Worm (Caenorhabditis elegans) whole organism, L4 larva: ENCODE results near the gene xbx-1.

Source experiments
- aha-1 ChIP-seq: fragments of 150-350 bp; peaks from one replicate; lab custom pipeline; 2014; ENCODE audit warnings: missing biosample characterization, missing genetic modification characterization
- lir-3 ChIP-seq: sonication (generic microtip); optimal IDR thresholded peaks from 2 replicates; lab custom pipeline; 2016; ENCODE audit warnings: mild to moderate bottlenecking, missing genetic modification characterization, missing compliant biosample characterization
- nhr-6 ChIP-seq: fragments of 150-350 bp; optimal IDR thresholded peaks from 2 replicates; lab custom pipeline; 2014; ENCODE audit warnings: missing biosample characterization, missing genetic modification characterization
- nhr-77 ChIP-seq: fragments of 150-350 bp; optimal IDR thresholded peaks from 2 replicates; lab custom pipeline; 2014; ENCODE audit warnings: missing biosample characterization, missing genetic modification characterization
- pha-4 ChIP-seq, 2 experiments: fragments of 150-350 bp in 1 of 2; fragments of 200-800 bp in 1 of 2; sonication (Bioruptor generic) in 1 of 2; IDR thresholded peaks in 1 of 2; optimal IDR thresholded peaks in 1 of 2; 2 replicates each; pipeline versions ENCODE4 v1.3.6 to Lab custom; 2014 to 2022; ENCODE audit warnings: missing genetic modification characterization in 2 of 2, missing genetic modification reagents in 2 of 2, missing biosample characterization in 1 of 2, missing compliant biosample characterization in 1 of 2
- unc-39 ChIP-seq: sonication (generic microtip); optimal IDR thresholded peaks from 2 replicates; lab custom pipeline; 2017; ENCODE audit warnings: missing biosample characterization, missing genetic modification characterization

ce11 chrV:15020229-15020628, 40.2 kb downstream of the xbx-1 start, which contains the start of gene F14H8.2:
- no peak for TF ChIP-seq nhr-77
- TF ChIP-seq pha-4 (GFP tag; IDR thresholded peaks at IDR 0.05; lab: Robert Waterston, UW), result no peak
- TF ChIP-seq pha-4 (tag; optimal IDR thresholded peaks at IDR 0.05; lab: Kevin White, UChicago), result no peak
- TF ChIP-seq nhr-6, result no peak
- TF ChIP-seq lir-3, result no peak
- TF ChIP-seq aha-1 (tag; lab: Kevin White, UChicago), result no peak
- TF ChIP-seq unc-39 (tag; lab: Kevin White, UChicago), result no peak
